Worm (Caenorhabditis elegans) whole organism, young adult: ENCODE data around the gene dpf-1.

ENCODE experiments used
- D2030.7 ChIP-seq: fragments of 200-800 bp; sonication (Bioruptor generic); IDR thresholded peaks from 2 replicates; pipeline ENCODE4 v1.3.6; 2022; ENCODE audit warnings: missing genetic modification reagents, missing genetic modification characterization, missing compliant biosample characterization
- F22D6.2 ChIP-seq: sonication (generic microtip); optimal IDR thresholded peaks from 2 replicates; lab custom pipeline; 2016; ENCODE audit warnings: mild to moderate bottlenecking, missing genetic modification characterization, missing compliant biosample characterization
- attf-3 ChIP-seq: fragments of 200-800 bp; sonication (Bioruptor generic); conservative IDR thresholded peaks from 2 replicates; pipeline ENCODE4 v1.3.6; 2022; ENCODE audit warnings: missing genetic modification reagents, missing genetic modification characterization, missing compliant biosample characterization
- cebp-2 ChIP-seq: fragments of 200-800 bp; sonication (Bioruptor generic); IDR thresholded peaks from 2 replicates; pipeline ENCODE4 v1.3.6; 2022; ENCODE audit warnings: missing genetic modification characterization, missing compliant biosample characterization
- chd-7 ChIP-seq: sonication (generic microtip); optimal IDR thresholded peaks from 2 replicates; lab custom pipeline; 2016; ENCODE audit warnings: mild to moderate bottlenecking, missing genetic modification characterization, moderate library complexity, missing compliant biosample characterization
- lag-1 ChIP-seq: fragments of 200-800 bp; sonication (Bioruptor generic); IDR thresholded peaks from 2 replicates; pipeline ENCODE4 v1.3.6; 2022; ENCODE audit warnings: missing genetic modification reagents, missing genetic modification characterization, missing compliant biosample characterization
- madf-8 ChIP-seq: fragments of 200-800 bp; sonication (Bioruptor generic); conservative IDR thresholded peaks from 2 replicates; pipeline ENCODE4 v1.3.6; 2022; ENCODE audit warnings: missing genetic modification reagents, missing genetic modification characterization, missing compliant biosample characterization
- snpc-3.4 ChIP-seq: sonication (generic microtip); optimal IDR thresholded peaks from 2 replicates; lab custom pipeline; 2017; ENCODE audit warnings: missing genetic modification characterization, mild to moderate bottlenecking, missing compliant biosample characterization, antibody characterized with exemption, moderate library complexity, missing genotype, missing genetic modification reagents
- snpc-4 ChIP-seq, 5 experiments: fragments of 150-350 bp in 1 of 5; sonication (generic microtip) in 4 of 5; optimal IDR thresholded peaks; 2 replicates each; lab custom pipeline; 2014 to 2018; ENCODE audit warnings: missing genetic modification characterization in 5 of 5, missing biosample characterization in 3 of 5, antibody characterized with exemption in 2 of 5, mild to moderate bottlenecking in 2 of 5, missing compliant biosample characterization in 2 of 5, missing genotype in 2 of 5, moderate library complexity in 2 of 5, missing genetic modification reagents in 1 of 5

- TF ChIP-seq snpc-3.4 (tag; lab: Kevin White, UChicago) (no peak), D2030.7 (GFP tag; lab: Robert Waterston, UW) (no peak), F22D6.2 (no peak), madf-8 (no peak), cebp-2 (GFP tag; lab: Robert Waterston, UW) (no peak), attf-3 (GFP tag; lab: Robert Waterston, UW) (no peak), snpc-4 (GFP tag; optimal IDR thresholded peaks at IDR 0.05; lab: Kevin White, UChicago) (no peak), snpc-4 (tag; optimal IDR thresholded peaks at IDR 0.05; lab: Kevin White, UChicago) (no peak), lag-1 (GFP tag; lab: Robert Waterston, UW) (no peak), chd-7 (no peak)
Observed at ce11 chrV:15521920-15522319, 50.8 kb downstream of the dpf-1 start, which contains the start of gene lgc-31.
